Worm (Caenorhabditis elegans) whole organism, L4/young adult: Measurements from ENCODE around the gene F29B9.11.

Experiments used
- W03F9.2 ChIP-seq: fragments of 150-350 bp; optimal IDR thresholded peaks from 2 replicates; lab custom pipeline; 2014; ENCODE audit warnings: missing biosample characterization, missing genetic modification characterization
- dao-5 ChIP-seq: sonication (generic microtip); optimal IDR thresholded peaks from 2 replicates; lab custom pipeline; 2016; ENCODE audit warnings: missing genotype, missing genetic modification characterization, moderate library complexity, missing compliant biosample characterization
- him-1 ChIP-seq: sonication (generic microtip); optimal IDR thresholded peaks from 2 replicates; lab custom pipeline; 2016; ENCODE audit warnings: missing genotype, missing genetic modification reagents, missing genetic modification characterization, missing compliant biosample characterization

ce11 chrIV:4665079-4665478, 5.1 kb upstream of the F29B9.11 start, which contains the start of gene F29B9.1:
- TF ChIP-seq him-1 (tag; lab: Kevin White, UChicago) (no peak), dao-5 (tag; lab: Kevin White, UChicago) (no peak), W03F9.2 (tag; lab: Kevin White, UChicago) (no peak)
